Worm (Caenorhabditis elegans): ENCODE measurements around the gene gldi-9.

ce11 chrIII:2770752-2771151 is 14.6 kb upstream of the gldi-9 start:
- TF ChIP-seq pbrm-1 (GFP tag; IDR thresholded peaks at IDR 0.05) (no peak), him-1 (tag; optimal IDR thresholded peaks at IDR 0.05) (no peak), hlh-26 (GFP tag; conservative IDR thresholded peaks at IDR 0.05) (no peak), ceh-91 (GFP tag; IDR thresholded peaks at IDR 0.05) (no peak), unc-130 (GFP tag; optimal IDR thresholded peaks at IDR 0.05) (no peak), mcd-1 (GFP tag; IDR thresholded peaks at IDR 0.05) (no peak), B0336.3 (GFP tag; IDR thresholded peaks at IDR 0.05) (no peak), snpc-4 (GFP tag; optimal IDR thresholded peaks at IDR 0.05) (no peak), snpc-4 (tag; optimal IDR thresholded peaks at IDR 0.05) (no peak), C06A6.2 (GFP tag; conservative IDR thresholded peaks at IDR 0.05) (no peak)

Measured in whole organism, young adult.